Fruit fly (Drosophila melanogaster): ENCODE results near the gene CG3106.
A peak's percentile ranks its signal among the peaks of the same experiment; 100 is the strongest.

CG3106 gene

DNA sequence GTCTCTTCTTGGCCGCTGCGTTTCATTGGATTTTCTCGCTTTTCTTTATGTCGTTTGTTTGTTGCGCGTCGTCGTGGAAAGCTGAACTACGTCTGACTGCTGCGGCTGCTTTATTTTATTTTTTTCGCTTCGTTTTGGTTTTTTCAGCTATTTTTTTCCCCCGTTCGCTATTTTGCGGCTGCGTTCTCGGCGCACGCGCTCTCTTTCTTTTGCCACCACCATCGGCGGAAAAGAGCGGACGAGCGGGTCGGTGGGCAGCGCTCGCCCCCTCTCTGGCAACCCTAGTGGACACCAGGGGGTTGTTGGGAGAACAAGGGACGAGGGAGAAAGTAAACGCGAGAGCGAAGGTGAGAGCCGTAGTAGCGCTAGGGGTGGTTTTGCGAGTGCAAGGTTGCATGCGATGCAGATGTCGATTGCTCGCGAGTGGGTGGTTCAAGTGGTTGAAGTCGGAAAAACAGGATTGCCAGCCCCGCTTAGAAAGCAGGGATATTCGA, 23.7 kb downstream of the CG3106 start (continued):
- TF ChIP-seq bsh (GFP tag; optimal IDR thresholded peaks at IDR 0.05), result peak in 1 of 2 experiments; percentile 4
- no peak for TF ChIP-seq Asciz (GFP tag; optimal IDR thresholded peaks at IDR 0.05)
- 0 out of 2 replicates have a peak, but pooled peaks have one; percentile 10 for TF ChIP-seq CG2129 (GFP tag; IDR thresholded peaks at IDR 0.05; ENCODE audit: partially characterized antibody)
- TF ChIP-seq sob (GFP tag; IDR thresholded peaks at IDR 0.05), result 0 out of 2 replicates have a peak, but pooled peaks have one; percentile 7
- peak; percentile 58 for TF ChIP-seq bbx (GFP tag; IDR thresholded peaks at IDR 0.05; ENCODE audit: partially characterized antibody)
- TF ChIP-seq vvl (GFP tag; IDR thresholded peaks at IDR 0.05), result no peak
- no peak for TF ChIP-seq ranshi (GFP tag; IDR thresholded peaks at IDR 0.05)
- 0 out of 2 replicates have a peak, but pooled peaks have one; percentile 33 for TF ChIP-seq amos (GFP tag; IDR thresholded peaks at IDR 0.05; ENCODE audit: partially characterized antibody)
- no peak for TF ChIP-seq Nf-YA (GFP tag; IDR thresholded peaks at IDR 0.05)
- TF ChIP-seq Lhr (GFP tag; optimal IDR thresholded peaks at IDR 0.05), result no peak
- no peak for TF ChIP-seq dmrt11E (tag; optimal IDR thresholded peaks at IDR 0.05)
- TF ChIP-seq B-H2 (GFP tag; optimal IDR thresholded peaks at IDR 0.05), result no peak
- 0 out of 2 replicates have a peak, but pooled peaks have one; percentile 15 for TF ChIP-seq CG6689 (GFP tag; IDR thresholded peaks at IDR 0.05)
- peak; percentile 34; the same call in 1 of the 3 replicates for TF ChIP-seq CG6791 (GFP tag; IDR thresholded peaks at IDR 0.05; ENCODE audit: partially characterized antibody)
- peak; percentile 92 for TF ChIP-seq CG2116 (GFP tag; optimal IDR thresholded peaks at IDR 0.05)
- no peak for TF ChIP-seq hkb (optimal IDR thresholded peaks at IDR 0.05)
- TF ChIP-seq hkb (GFP tag; IDR thresholded peaks at IDR 0.05), result no peak; the same call in 1 of the 2 replicates
- peak; percentile 82 for TF ChIP-seq ewg (GFP tag; optimal IDR thresholded peaks at IDR 0.05)
- peak; percentile 9 for TF ChIP-seq yki (optimal IDR thresholded peaks at IDR 0.05)
- TF ChIP-seq ttk (GFP tag; IDR thresholded peaks at IDR 0.05), result peak; percentile 52; the same call in 1 of the 2 replicates
- TF ChIP-seq Dref (GFP tag; IDR thresholded peaks at IDR 0.05), result peak; percentile 37; the same call in 1 of the 2 replicates
- peak; percentile 4 for TF ChIP-seq pzg (GFP tag; optimal IDR thresholded peaks at IDR 0.05)
- peak; percentile 89 for TF ChIP-seq sqz (GFP tag; optimal IDR thresholded peaks at IDR 0.05)
- TF ChIP-seq seq (GFP tag; IDR thresholded peaks at IDR 0.05), result peak; percentile 93
- TF ChIP-seq Opbp (GFP tag; IDR thresholded peaks at IDR 0.05; ENCODE audit: partially characterized antibody), result peak; percentile 57; the same call in 1 of the 3 replicates
- peak; percentile 99 for TF ChIP-seq stwl (tag; optimal IDR thresholded peaks at IDR 0.05)
- no peak for TF ChIP-seq CG10274 (GFP tag; optimal IDR thresholded peaks at IDR 0.05)

DNA sequence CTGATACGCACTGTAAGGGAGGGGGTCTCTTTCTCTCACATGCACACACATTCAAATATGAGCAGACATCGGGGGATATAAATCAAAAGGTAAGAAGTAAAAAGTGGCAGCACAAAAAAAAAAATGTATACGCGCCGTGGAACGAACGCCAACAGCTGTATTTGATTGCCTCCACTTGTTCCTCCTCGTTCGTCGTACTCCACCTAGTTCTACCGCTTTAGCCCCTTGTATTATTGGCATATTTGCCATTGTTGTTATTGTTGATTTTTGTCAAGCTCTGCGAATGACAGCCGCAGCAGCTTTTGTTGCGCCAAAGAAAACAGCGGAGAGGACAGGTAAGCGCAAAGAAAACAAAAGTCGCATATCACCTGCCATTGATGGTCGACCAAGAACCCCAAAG, 25.9 kb downstream of the CG3106 start:
- TF ChIP-seq CG10462 (GFP tag; optimal IDR thresholded peaks at IDR 0.05) (no peak), dan (GFP tag; IDR thresholded peaks at IDR 0.05) (no peak), Rfx (GFP tag; IDR thresholded peaks at IDR 0.05) (0 out of 2 replicates have a peak, but pooled peaks have one; percentile 23), CG14965 (GFP tag; optimal IDR thresholded peaks at IDR 0.05; ENCODE audit: borderline replicate concordance) (no peak), fd64A (GFP tag; optimal IDR thresholded peaks at IDR 0.05) (no peak), Med (GFP tag) (peak; percentile 37), CG3281 (GFP tag; optimal IDR thresholded peaks at IDR 0.05) (no peak), H15 (GFP tag; IDR thresholded peaks at IDR 0.05) (no peak), C15 (GFP tag; IDR thresholded peaks at IDR 0.05) (no peak), CG8388 (GFP tag; optimal IDR thresholded peaks at IDR 0.05) (peak; percentile 10), crp (GFP tag; optimal IDR thresholded peaks at IDR 0.05) (no peak), amos (GFP tag; IDR thresholded peaks at IDR 0.05; ENCODE audit: partially characterized antibody) (no peak), nau (GFP tag; optimal IDR thresholded peaks at IDR 0.05) (peak; percentile 56), dysf (GFP tag; IDR thresholded peaks at IDR 0.05) (no peak), CG10979 (tag; optimal IDR thresholded peaks at IDR 0.05) (no peak), pum (GFP tag; optimal IDR thresholded peaks at IDR 0.05) (no peak), Adf1 (GFP tag; IDR thresholded peaks at IDR 0.05) (no peak), Mrtf (GFP tag; IDR thresholded peaks at IDR 0.05) (no peak), esg (GFP tag; conservative IDR thresholded peaks at IDR 0.05) (no peak), CG17829 (tag; optimal IDR thresholded peaks at IDR 0.05) (no peak), CG9215 (GFP tag; IDR thresholded peaks at IDR 0.05) (no peak), CG12769 (tag; optimal IDR thresholded peaks at IDR 0.05) (peak; percentile 19), fd102C (GFP tag; optimal IDR thresholded peaks at IDR 0.05) (no peak), chinmo (GFP tag; IDR thresholded peaks at IDR 0.05; ENCODE audit: partially characterized antibody) (0 out of 4 replicates have a peak, but pooled peaks have one; percentile 31), Hr39 (optimal IDR thresholded peaks at IDR 0.05) (no peak)
